Fruit fly (Drosophila melanogaster): ENCODE data around the gene CG5250.

The CG5250 gene

DNA sequence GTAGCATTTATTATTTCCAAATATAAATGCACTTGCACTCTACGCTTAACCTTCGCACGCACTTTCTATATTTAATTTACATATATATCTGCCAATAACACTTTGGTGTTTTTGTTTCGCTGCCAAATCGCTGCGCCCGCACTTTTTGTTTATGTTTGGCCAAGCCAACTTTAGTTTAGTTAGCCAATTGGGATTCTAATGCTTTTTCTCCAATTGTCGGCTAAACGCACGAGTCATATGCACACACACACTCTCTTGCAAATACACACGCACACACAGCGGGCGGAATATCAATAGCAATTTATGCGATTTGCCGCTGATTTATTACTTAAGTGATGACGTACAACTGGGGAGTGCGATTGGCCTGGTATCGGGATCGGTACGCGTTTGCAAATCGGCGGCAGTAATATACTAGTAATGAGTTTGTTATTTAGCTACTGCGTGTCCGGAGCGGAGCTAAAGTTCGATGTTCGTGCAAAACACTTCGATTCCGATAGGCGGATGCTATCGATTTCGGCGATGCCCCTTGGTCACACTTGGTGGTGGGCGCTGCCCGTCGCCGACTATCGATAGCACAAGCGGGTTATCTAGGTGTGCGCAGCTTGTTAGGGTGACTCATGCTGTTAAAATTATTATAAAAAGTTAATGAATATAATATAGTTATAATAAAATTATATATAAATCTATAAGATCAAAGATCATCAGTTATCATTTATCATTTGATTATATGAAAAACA lies 2.8 kb downstream of the CG5250 start, which contains the start of gene vib (continued):
- TF ChIP-seq twi (tag; optimal IDR thresholded peaks at IDR 0.05): peak; percentile 19
- TF ChIP-seq CG31224 (GFP tag; IDR thresholded peaks at IDR 0.05): peak; percentile 36; the same call in 1 of the 2 replicates
- TF ChIP-seq D (optimal IDR thresholded peaks at IDR 0.05): no peak
- no peak for TF ChIP-seq D (GFP tag; optimal IDR thresholded peaks at IDR 0.05)
- no peak for TF ChIP-seq GATAe (GFP tag; conservative IDR thresholded peaks at IDR 0.05)
- TF ChIP-seq CG1832 (GFP tag; optimal IDR thresholded peaks at IDR 0.05): no peak
- TF ChIP-seq Dip3 (GFP tag; optimal IDR thresholded peaks at IDR 0.05): no peak
- no peak for TF ChIP-seq grn (GFP tag; optimal IDR thresholded peaks at IDR 0.05)
- no peak for TF ChIP-seq Stat92E (GFP tag; optimal IDR thresholded peaks at IDR 0.05)
- peak; percentile 64 for TF ChIP-seq slbo (GFP tag; IDR thresholded peaks at IDR 0.05)
- TF ChIP-seq CG16813 (GFP tag; IDR thresholded peaks at IDR 0.05; ENCODE audit: partially characterized antibody): peak; percentile 91
- TF ChIP-seq kah (GFP tag; optimal IDR thresholded peaks at IDR 0.05): no peak
- TF ChIP-seq CG13775 (GFP tag; optimal IDR thresholded peaks at IDR 0.05): peak; percentile 39
- TF ChIP-seq corto (GFP tag; optimal IDR thresholded peaks at IDR 0.05): no peak
- TF ChIP-seq exex (tag; optimal IDR thresholded peaks at IDR 0.05): no peak
- no peak for TF ChIP-seq CG8765 (GFP tag; IDR thresholded peaks at IDR 0.05)
- TF ChIP-seq ken (GFP tag; IDR thresholded peaks at IDR 0.05): 0 out of 3 replicates have a peak, but pooled peaks have one; percentile 27
- TF ChIP-seq wor (GFP tag; IDR thresholded peaks at IDR 0.05): no peak
- no peak for TF ChIP-seq CG10959 (GFP tag; IDR thresholded peaks at IDR 0.05)
- TF ChIP-seq gsb-n (tag; optimal IDR thresholded peaks at IDR 0.05): peak; percentile 54
- TF ChIP-seq dmrt99B (tag; optimal IDR thresholded peaks at IDR 0.05): no peak
- TF ChIP-seq usp (GFP tag; optimal IDR thresholded peaks at IDR 0.05): no peak
- TF ChIP-seq CG7987 (GFP tag; optimal IDR thresholded peaks at IDR 0.05): peak; percentile 60
- peak; percentile 18 for TF ChIP-seq CG16863 (GFP tag; optimal IDR thresholded peaks at IDR 0.05)
- no peak for TF ChIP-seq CG1233 (GFP tag; optimal IDR thresholded peaks at IDR 0.05)
- peak; percentile 5 for TF ChIP-seq schlank (tag; optimal IDR thresholded peaks at IDR 0.05)
- TF ChIP-seq CG12071 (GFP tag; optimal IDR thresholded peaks at IDR 0.05): no peak
- TF ChIP-seq oc (tag; optimal IDR thresholded peaks at IDR 0.05): peak; percentile 14
- TF ChIP-seq CG2129 (GFP tag; IDR thresholded peaks at IDR 0.05; ENCODE audit: partially characterized antibody): peak; percentile 35; the same call in 1 of the 2 replicates
- TF ChIP-seq CG4404 (GFP tag; IDR thresholded peaks at IDR 0.05): no peak
- peak; percentile 0 for TF ChIP-seq fd3F (GFP tag; optimal IDR thresholded peaks at IDR 0.05)
- peak; percentile 75 for TF ChIP-seq Doc3 (GFP tag; IDR thresholded peaks at IDR 0.05; ENCODE audit: partially characterized antibody)
- peak; percentile 98 for TF ChIP-seq CG17568 (GFP tag; optimal IDR thresholded peaks at IDR 0.05)
- TF ChIP-seq Neu2 (GFP tag; optimal IDR thresholded peaks at IDR 0.05; ENCODE audit: borderline replicate concordance): no peak
- TF ChIP-seq CG11695 (GFP tag; IDR thresholded peaks at IDR 0.05): 0 out of 3 replicates have a peak, but pooled peaks have one; percentile 29
- TF ChIP-seq dati (GFP tag; IDR thresholded peaks at IDR 0.05): no peak
- 0 out of 2 replicates have a peak, but pooled peaks have one; percentile 36 for TF ChIP-seq CG11696 (GFP tag; IDR thresholded peaks at IDR 0.05)
- TF ChIP-seq CG18476 (GFP tag; optimal IDR thresholded peaks at IDR 0.05): no peak
- no peak for TF ChIP-seq gem (tag; optimal IDR thresholded peaks at IDR 0.05)
- peak; percentile 89 for TF ChIP-seq CG14860 (GFP tag; IDR thresholded peaks at IDR 0.05; ENCODE audit: partially characterized antibody)
- TF ChIP-seq danr (GFP tag; IDR thresholded peaks at IDR 0.05): no peak
- peak; percentile 19 for TF ChIP-seq Ssrp (tag; optimal IDR thresholded peaks at IDR 0.05)
- peak; percentile 41 for TF ChIP-seq CG7271 (tag; optimal IDR thresholded peaks at IDR 0.05)
- no peak for TF ChIP-seq CG12104 (GFP tag; optimal IDR thresholded peaks at IDR 0.05)
- no peak for TF ChIP-seq NC2α (GFP tag; optimal IDR thresholded peaks at IDR 0.05)
- no peak for TF ChIP-seq pum (GFP tag; optimal IDR thresholded peaks at IDR 0.05)
- no peak for TF ChIP-seq tll (GFP tag; optimal IDR thresholded peaks at IDR 0.05)
- TF ChIP-seq fd102C (GFP tag; optimal IDR thresholded peaks at IDR 0.05): no peak
- TF ChIP-seq gce (GFP tag; IDR thresholded peaks at IDR 0.05): peak; percentile 68; the same call in 1 of the 3 replicates
